Worm (Caenorhabditis elegans) whole organism, L4/young adult: ENCODE results near the gene sgnh-1.

ENCODE experiments used
- W03F9.2 ChIP-seq: fragments of 150-350 bp; optimal IDR thresholded peaks from 2 replicates; lab custom pipeline; 2014; ENCODE audit warnings: missing biosample characterization, missing genetic modification characterization
- dao-5 ChIP-seq: sonication (generic microtip); optimal IDR thresholded peaks from 2 replicates; lab custom pipeline; 2016; ENCODE audit warnings: missing genotype, missing genetic modification characterization, moderate library complexity, missing compliant biosample characterization
- him-1 ChIP-seq: sonication (generic microtip); optimal IDR thresholded peaks from 2 replicates; lab custom pipeline; 2016; ENCODE audit warnings: missing genotype, missing genetic modification reagents, missing genetic modification characterization, missing compliant biosample characterization

sgnh-1 gene

DNA sequence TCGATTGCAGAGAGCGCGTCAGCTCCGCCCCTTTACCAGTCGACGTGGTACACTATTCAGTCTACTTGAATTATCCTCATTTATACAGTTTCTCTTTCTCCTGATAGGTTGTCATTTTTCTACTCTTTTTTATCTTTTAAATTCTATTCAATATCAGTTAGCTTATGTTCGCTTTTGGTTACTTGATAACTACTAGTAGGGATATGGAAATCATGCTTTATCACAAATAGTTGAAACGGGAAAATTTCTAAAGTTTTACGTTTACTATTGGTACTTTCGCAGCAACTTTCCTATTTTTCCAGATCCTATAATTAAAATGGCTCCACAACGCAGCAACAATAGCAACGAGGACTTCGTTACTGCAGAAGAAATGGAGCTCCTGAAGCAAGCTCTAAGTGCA, at the start of gene sgnh-1:
Gene sgnh-1, plus strand, starts transcription at position 301 of the 400 bp plus-strand sequence.
- TF ChIP-seq W03F9.2 (tag; lab: Kevin White, UChicago) (no peak), dao-5 (tag; lab: Kevin White, UChicago) (no peak), him-1 (tag; lab: Kevin White, UChicago) (no peak)

DNA sequence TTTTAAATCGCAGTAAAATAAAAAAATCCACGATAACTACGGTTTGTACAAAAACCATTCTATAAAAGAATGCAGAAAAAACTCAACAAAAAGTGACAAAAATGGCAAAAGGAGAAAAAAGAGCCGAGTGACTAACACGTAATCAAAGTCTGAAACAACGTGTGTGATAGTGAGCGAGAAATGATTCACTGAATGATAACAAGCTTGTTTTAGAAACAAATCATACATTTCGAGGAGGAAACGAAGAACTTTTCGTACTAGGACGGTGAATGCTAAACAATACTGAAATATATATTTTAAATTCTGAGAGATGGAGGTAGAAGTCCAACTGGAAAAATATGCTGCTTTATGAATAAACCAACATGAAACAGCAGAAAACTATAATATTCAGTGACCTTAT, 47.7 kb upstream of the sgnh-1 start:
- no peak for TF ChIP-seq W03F9.2 (tag; lab: Kevin White, UChicago)
- no peak for TF ChIP-seq dao-5 (tag; lab: Kevin White, UChicago)
- no peak for TF ChIP-seq him-1 (tag; lab: Kevin White, UChicago)

DNA sequence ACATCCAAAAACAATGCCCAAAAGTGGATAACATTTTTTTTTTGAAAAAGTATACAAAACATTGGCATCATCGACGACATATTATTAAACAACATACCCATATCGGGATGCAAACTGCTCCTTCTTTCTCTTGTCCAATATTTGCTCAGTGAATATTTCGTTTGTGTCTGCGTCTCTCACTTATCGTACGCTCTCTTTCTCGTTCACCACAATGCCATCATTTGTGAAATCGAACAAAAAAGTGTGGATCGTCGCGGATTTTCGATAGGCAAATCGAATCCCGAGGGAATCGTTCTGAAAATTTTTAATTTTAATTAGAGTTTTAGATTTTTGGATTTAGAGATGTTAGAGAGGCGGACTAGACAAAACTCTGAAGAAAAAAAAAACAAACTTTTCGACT, 42.9 kb upstream of the sgnh-1 start, which contains the start of gene tat-2:
Gene tat-2, minus strand, starts transcription at position 101 of the 400 bp plus-strand sequence.
- TF ChIP-seq him-1 (tag; lab: Kevin White, UChicago): no peak
- no peak for TF ChIP-seq dao-5 (tag; lab: Kevin White, UChicago)
- TF ChIP-seq W03F9.2 (tag; lab: Kevin White, UChicago): no peak

DNA sequence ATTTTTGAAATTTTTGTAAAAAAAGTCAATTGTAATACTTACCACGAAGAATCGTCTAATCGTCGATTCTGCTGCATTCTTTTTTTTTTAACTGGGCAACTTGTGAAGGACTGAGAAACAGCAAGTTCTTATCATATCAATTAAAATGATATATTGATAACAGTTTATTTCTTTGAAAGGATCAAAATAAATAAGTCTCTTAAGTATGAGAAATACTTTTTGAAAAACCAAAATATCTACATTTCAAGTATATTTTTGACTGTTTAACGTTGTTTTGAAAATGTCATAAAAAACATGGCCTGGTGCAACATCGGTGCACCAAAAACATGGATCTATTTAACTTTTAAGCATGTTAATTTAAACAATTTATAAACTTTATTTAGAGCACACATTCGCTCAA, 33.5 kb upstream of the sgnh-1 start, which contains the start of gene Y17G9A.2:
Gene Y17G9A.2, minus strand, starts transcription at position 101 of the 400 bp plus-strand sequence.
- TF ChIP-seq dao-5 (tag; lab: Kevin White, UChicago) (no peak), W03F9.2 (tag; lab: Kevin White, UChicago) (no peak), him-1 (tag; lab: Kevin White, UChicago) (no peak)

DNA sequence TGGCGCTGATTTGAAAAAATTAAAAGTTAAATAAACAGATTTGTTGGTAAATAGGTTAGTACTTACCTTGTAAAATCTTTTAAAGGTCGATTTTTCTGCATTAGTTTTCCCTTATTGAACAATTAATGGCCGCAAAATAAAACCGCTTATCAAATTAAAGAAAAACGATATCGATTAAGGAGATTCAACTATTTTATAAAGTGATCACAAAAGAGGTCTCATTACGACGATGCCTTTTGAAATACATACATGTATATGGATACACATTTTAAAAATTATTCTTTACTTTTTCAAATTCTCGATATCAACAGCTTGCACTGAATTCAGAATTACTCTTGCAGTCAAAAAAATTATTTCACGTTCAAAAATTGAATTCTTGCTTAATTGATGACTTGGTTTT, 31.1 kb upstream of the sgnh-1 start, which contains the start of gene Y17G9A.3:
Gene Y17G9A.3, minus strand, starts transcription at position 101 of the 400 bp plus-strand sequence.
- no peak for TF ChIP-seq W03F9.2 (tag; lab: Kevin White, UChicago)
- TF ChIP-seq dao-5 (tag; lab: Kevin White, UChicago): no peak
- TF ChIP-seq him-1 (tag; lab: Kevin White, UChicago): no peak

DNA sequence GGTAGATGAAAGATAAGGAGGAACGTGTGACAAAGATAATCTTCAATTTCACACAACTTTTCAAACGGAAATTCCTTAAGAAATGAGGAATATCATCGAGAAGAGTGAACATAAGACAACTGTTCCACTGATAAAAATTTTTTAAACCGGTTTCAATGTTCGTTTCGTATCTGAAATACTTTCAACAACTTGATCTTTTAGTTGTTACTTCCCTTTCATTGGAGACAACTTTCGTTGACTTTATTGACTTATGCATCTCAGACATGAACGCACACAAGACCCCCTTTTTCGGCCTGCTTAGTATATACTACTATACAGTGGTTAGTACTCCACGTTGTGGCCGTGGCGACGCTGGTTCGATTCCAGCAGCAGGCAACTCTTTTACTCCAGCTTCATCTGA, 28.3 kb upstream of the sgnh-1 start, which contains the start of the genes Y17G9A.4 and str-173:
Gene Y17G9A.4, minus strand, starts transcription at position 101 of the 400 bp plus-strand sequence.
Gene str-173, plus strand, starts transcription at position 325 of the 400 bp plus-strand sequence.
- TF ChIP-seq dao-5 (tag; lab: Kevin White, UChicago) (no peak), W03F9.2 (tag; lab: Kevin White, UChicago) (no peak), him-1 (tag; lab: Kevin White, UChicago) (no peak)

DNA sequence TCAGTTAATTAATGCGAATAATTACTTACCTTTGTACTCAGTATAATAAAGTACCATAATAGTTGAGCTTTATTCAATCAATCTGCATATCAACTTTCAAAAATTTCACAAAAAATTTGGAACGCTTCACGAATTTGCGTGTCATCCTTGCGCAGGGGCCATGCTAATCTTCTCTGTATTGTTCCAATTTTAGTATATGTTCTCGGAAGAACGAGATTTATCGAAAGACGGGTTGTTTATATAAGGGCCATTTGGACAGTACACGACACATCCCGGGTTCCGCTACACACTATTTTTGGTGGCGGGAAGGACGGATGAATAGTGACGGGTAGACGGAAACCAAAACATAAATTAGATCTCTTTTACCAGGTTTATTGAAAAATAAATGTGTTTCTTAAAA, 25.2 kb upstream of the sgnh-1 start:
- TF ChIP-seq him-1 (tag; lab: Kevin White, UChicago) (no peak), dao-5 (tag; lab: Kevin White, UChicago) (no peak), W03F9.2 (tag; lab: Kevin White, UChicago) (no peak)

DNA sequence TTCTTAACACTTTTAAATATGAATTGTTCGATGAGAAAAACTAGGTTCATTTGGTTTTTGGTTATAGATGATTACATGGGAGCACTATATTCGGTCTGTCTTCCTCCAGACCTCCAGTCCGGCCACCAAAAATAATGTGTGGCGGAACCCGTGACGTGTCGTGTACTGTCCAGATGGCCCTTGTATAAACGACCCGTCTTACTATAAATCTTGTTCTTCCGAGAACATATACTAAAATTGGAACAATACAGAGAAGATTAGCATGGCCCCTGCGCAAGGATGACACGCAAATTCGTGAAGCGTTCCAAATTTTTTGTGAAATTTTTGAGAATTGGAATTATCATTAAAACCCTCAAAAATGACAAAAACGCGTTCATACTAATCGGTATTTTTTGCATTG, 23.1 kb upstream of the sgnh-1 start:
- TF ChIP-seq him-1 (tag; lab: Kevin White, UChicago) (no peak), W03F9.2 (tag; lab: Kevin White, UChicago) (no peak), dao-5 (tag; lab: Kevin White, UChicago) (no peak)

DNA sequence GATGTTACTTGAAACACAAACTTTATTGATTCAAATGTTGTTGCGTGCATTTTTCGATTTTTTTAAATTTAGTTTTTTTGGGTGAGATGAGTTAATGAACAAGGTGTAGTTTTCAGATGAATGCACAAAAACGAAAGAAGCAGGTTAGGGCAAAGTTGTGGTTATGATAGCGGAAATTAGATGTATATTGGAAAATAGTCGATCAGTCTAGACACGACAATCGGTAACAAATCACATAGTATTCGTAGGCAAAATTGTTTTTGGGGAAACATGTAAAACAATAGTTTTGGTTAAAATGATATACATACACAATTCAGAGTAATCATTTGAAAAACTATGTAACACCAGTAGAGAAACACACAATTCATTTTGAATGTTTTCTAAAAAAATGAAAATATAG, 22.1 kb upstream of the sgnh-1 start, which contains the start of gene str-172:
Gene str-172, minus strand, starts transcription at position 101 of the 400 bp plus-strand sequence.
- TF ChIP-seq him-1 (tag; lab: Kevin White, UChicago): no peak
- no peak for TF ChIP-seq W03F9.2 (tag; lab: Kevin White, UChicago)
- no peak for TF ChIP-seq dao-5 (tag; lab: Kevin White, UChicago)

DNA sequence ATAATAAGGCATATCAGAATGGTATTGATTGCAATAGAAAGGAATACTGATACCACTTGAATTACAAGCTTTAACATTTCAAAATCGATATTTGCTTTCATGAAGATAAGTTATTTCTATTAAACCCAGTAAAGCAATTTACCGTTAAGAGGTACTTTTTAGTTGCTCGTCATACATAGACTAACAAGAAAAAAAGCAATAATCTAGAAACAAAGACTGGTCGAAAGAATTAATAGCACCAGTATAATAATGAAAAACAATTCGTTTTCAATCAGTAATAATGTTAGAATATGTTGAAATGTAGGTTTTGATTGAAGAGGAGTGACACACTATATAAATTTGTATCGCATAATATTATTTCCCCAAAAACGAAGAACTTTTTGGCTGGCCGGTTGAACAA, 19.2 kb upstream of the sgnh-1 start, which contains the start of gene str-175:
Gene str-175, minus strand, starts transcription at position 101 of the 400 bp plus-strand sequence.
- TF ChIP-seq dao-5 (tag; lab: Kevin White, UChicago) (no peak), him-1 (tag; lab: Kevin White, UChicago) (no peak), W03F9.2 (tag; lab: Kevin White, UChicago) (no peak)

DNA sequence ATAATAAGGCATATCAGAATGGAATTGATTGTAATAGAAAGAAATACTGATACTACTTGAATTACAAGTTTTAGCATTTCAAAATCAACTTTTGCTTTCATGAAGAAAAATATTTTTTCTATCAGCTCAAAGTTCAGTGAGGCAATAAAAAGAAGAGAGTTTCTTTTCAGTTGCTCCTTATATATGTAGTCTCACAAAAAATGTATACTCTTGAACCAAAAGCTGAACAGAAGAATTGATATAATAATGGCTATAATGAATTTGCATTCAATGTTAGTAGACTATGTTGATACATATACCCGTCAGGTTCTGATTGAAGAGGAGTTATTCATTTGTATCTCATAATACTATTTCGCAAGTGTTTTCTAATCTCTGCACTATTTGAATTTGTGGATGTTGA, 15.1 kb upstream of the sgnh-1 start, which contains the start of gene str-174:
Gene str-174, minus strand, starts transcription at position 101 of the 400 bp plus-strand sequence.
- TF ChIP-seq dao-5 (tag; lab: Kevin White, UChicago) (no peak), W03F9.2 (tag; lab: Kevin White, UChicago) (no peak), him-1 (tag; lab: Kevin White, UChicago) (no peak)

DNA sequence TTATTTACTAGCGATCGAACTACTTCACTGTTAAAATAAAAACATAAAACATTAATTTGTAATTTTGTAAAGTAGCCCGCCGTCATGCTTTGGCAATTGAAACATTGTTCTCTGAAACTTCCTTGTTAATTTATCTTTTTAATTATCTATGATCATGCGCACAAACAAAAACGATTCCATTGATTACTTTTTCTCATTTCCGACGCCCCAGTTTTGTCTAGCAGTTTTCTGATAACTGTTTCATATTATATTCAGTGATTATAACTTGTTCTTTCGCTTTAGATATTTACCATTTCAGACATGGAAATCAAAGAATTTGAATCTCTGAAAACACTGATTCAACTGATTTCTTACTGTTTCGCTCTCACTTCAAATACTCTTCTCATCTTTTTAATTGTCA, 12.6 kb upstream of the sgnh-1 start, which contains the start of gene str-170:
Gene str-170, plus strand, starts transcription at position 301 of the 400 bp plus-strand sequence.
- TF ChIP-seq W03F9.2 (tag; lab: Kevin White, UChicago) (no peak), dao-5 (tag; lab: Kevin White, UChicago) (no peak)

DNA sequence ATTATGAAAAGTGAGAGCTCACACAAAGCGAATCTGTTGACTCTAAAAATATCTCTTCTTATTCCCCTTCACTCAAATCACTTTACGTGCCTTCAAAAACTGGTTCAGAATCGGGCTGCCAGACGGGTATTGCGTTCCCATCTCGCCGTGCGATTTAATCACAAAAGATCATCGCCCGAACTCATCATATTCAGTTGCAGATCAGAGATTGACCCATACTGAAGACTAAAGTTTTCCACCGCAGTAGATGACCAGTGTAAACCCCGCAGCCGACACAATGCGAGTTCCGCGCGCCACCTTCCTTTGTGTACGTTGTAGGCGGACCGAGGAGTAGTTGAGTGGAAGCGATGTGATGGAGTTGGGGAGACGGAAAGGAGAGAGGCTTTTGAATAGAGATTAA, 9.1 kb upstream of the sgnh-1 start:
- no peak for TF ChIP-seq him-1 (tag; lab: Kevin White, UChicago)
- peak; percentile 6 for TF ChIP-seq W03F9.2 (tag; lab: Kevin White, UChicago)

DNA sequence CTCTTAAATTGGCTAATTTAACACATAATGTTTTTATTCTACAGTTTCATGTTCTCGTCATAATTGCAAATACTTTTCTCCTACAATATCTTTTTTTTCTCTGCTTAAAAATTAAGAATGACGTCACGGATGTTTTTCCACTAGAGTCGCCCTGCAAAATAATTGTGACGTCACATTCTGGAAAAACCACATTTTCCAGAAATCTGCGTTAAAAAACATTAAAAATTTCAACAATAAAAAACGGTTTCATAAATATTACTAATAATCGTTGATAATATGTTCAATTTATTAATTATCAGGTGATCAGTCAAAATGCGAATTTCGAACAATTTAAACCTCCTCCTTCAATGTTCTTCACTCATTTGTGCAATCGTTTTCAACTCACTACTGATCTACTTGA, 5.7 kb upstream of the sgnh-1 start, which contains the start of gene str-166:
Gene str-166, plus strand, starts transcription at position 301 of the 400 bp plus-strand sequence.
- TF ChIP-seq him-1 (tag; lab: Kevin White, UChicago) (no peak), W03F9.2 (tag; lab: Kevin White, UChicago) (no peak), dao-5 (tag; lab: Kevin White, UChicago) (no peak)
